Fruit fly (Drosophila melanogaster) whole organism, prepupa: ENCODE data around the gene AOX3.

Source experiments
- CG10669 ChIP-seq: fragments of 200-800 bp; sonication (Bioruptor generic); optimal IDR thresholded peaks from 3 replicates; lab custom pipeline; 2018; ENCODE audit warnings: missing biosample characterization, mild to moderate bottlenecking, missing genetic modification characterization, moderate library complexity
- Ets21C ChIP-seq: fragments of 200-800 bp; sonication (Bioruptor generic); optimal IDR thresholded peaks from 3 replicates; lab custom pipeline; 2016; ENCODE audit warnings: missing biosample characterization, missing genetic modification characterization
- Smox ChIP-seq: fragments of 200-800 bp; sonication (Bioruptor generic); optimal IDR thresholded peaks from 3 replicates; lab custom pipeline; 2016; ENCODE audit warnings: missing biosample characterization, missing genetic modification characterization
- ss ChIP-seq, 2 experiments: fragments of 200-800 bp; sonication (Bioruptor generic); optimal IDR thresholded peaks; 2 replicates in 1 of 2; 3 replicates in 1 of 2; lab custom pipeline; 2017 to 2018; ENCODE audit warnings: mild to moderate bottlenecking in 2 of 2, missing biosample characterization in 2 of 2, missing genetic modification characterization in 2 of 2, moderate library complexity in 1 of 2

DNA sequence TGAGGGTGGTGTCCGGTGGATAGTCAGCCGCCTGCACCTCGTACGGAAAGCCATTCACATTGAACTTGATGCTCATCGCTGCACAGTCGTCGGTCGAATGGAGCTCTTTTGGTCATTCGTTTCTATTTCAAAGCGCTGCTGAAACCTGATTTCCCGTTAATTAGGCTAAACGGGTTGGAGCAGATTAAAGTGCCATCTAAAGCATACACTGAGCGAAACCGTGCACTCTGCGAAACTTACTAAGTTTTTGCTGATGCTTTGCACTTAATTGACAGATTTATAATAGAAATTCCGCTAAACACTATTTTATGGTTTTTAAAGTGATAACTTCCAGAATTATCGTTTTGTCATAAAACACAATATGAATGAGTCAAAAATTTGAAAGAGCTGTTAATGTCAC is 5.7 kb downstream of the AOX3 start, which contains the start of gene AOX2:
- TF ChIP-seq ss (GFP tag; optimal IDR thresholded peaks at IDR 0.05; lab: Kevin White, UChicago) (no peak), Ets21C (GFP tag; lab: Kevin White, UChicago) (no peak), Smox (GFP tag; lab: Kevin White, UChicago) (no peak), CG10669 (GFP tag; lab: Kevin White, UChicago) (no peak)
